Worm (Caenorhabditis elegans) whole organism, late embryonic: Measurements from ENCODE around the gene K03H1.7.

ENCODE experiments used
- K02D7.2 ChIP-seq: sonication (generic microtip); optimal IDR thresholded peaks from 2 replicates; lab custom pipeline; 2017; ENCODE audit warnings: mild to moderate bottlenecking, missing genetic modification characterization, missing compliant biosample characterization
- T23F11.4 ChIP-seq: fragments of 200-800 bp; sonication (Bioruptor generic); optimal IDR thresholded peaks from 2 replicates; lab custom pipeline; 2018; ENCODE audit warnings: mild to moderate bottlenecking, missing genetic modification characterization, missing compliant biosample characterization
- ama-1 ChIP-seq: fragments of 150-350 bp; optimal IDR thresholded peaks from 2 replicates; lab custom pipeline; 2014
- ceh-18 ChIP-seq: sonication (generic microtip); optimal IDR thresholded peaks from 2 replicates; lab custom pipeline; 2016; ENCODE audit warnings: missing genetic modification characterization, missing compliant biosample characterization
- ceh-24 ChIP-seq: sonication (generic microtip); optimal IDR thresholded peaks from 2 replicates; lab custom pipeline; 2016; ENCODE audit warnings: mild to moderate bottlenecking, missing genetic modification characterization, missing compliant biosample characterization
- ceh-34 ChIP-seq: sonication (generic microtip); optimal IDR thresholded peaks from 2 replicates; lab custom pipeline; 2016; ENCODE audit warnings: mild to moderate bottlenecking, missing genetic modification characterization, missing compliant biosample characterization
- ceh-9 ChIP-seq: sonication (generic microtip); optimal IDR thresholded peaks from 2 replicates; lab custom pipeline; 2016; ENCODE audit warnings: mild to moderate bottlenecking, missing genetic modification characterization, inconsistent platforms, missing compliant biosample characterization
- dve-1 ChIP-seq: sonication (generic microtip); optimal IDR thresholded peaks from 2 replicates; lab custom pipeline; 2017; ENCODE audit warnings: antibody characterized with exemption, mild to moderate bottlenecking, missing genetic modification characterization, missing compliant biosample characterization
- fax-1 ChIP-seq: sonication (generic microtip); optimal IDR thresholded peaks from 2 replicates; lab custom pipeline; 2016; ENCODE audit warnings: missing genotype, missing genetic modification characterization, missing compliant biosample characterization
- fkh-10 ChIP-seq: fragments of 150-350 bp; optimal IDR thresholded peaks from 2 replicates; lab custom pipeline; 2014; ENCODE audit warnings: missing biosample characterization, missing genetic modification reagents, missing genetic modification characterization
- lin-11 ChIP-seq: fragments of 200-800 bp; sonication (Bioruptor generic); optimal IDR thresholded peaks from 2 replicates; lab custom pipeline; 2018; ENCODE audit warnings: mild to moderate bottlenecking, missing genetic modification characterization, missing compliant biosample characterization
- mec-3 ChIP-seq: sonication (generic microtip); optimal IDR thresholded peaks from 2 replicates; lab custom pipeline; 2016; ENCODE audit warnings: borderline replicate concordance, missing genetic modification characterization, missing compliant biosample characterization
- nfya-1 ChIP-seq: sonication (generic microtip); optimal IDR thresholded peaks from 2 replicates; lab custom pipeline; 2017; ENCODE audit warnings: missing genetic modification characterization, mild to moderate bottlenecking, missing compliant biosample characterization, antibody characterized with exemption, moderate library complexity
- nhr-232 ChIP-seq: sonication (generic microtip); optimal IDR thresholded peaks from 2 replicates; lab custom pipeline; 2016; ENCODE audit warnings: missing genetic modification characterization, missing compliant biosample characterization
- npax-4 ChIP-seq: sonication (generic microtip); optimal IDR thresholded peaks from 2 replicates; lab custom pipeline; 2016; ENCODE audit warnings: missing genetic modification characterization, missing compliant biosample characterization
- odd-2 ChIP-seq: sonication (generic microtip); optimal IDR thresholded peaks from 2 replicates; lab custom pipeline; 2017; ENCODE audit warnings: antibody characterized with exemption, mild to moderate bottlenecking, missing genetic modification characterization, missing compliant biosample characterization
- pag-3 ChIP-seq: sonication (generic microtip); optimal IDR thresholded peaks from 2 replicates; lab custom pipeline; 2016; ENCODE audit warnings: missing compliant biosample characterization, missing genetic modification characterization, borderline replicate concordance
- pha-4 ChIP-seq: fragments of 150-350 bp; optimal IDR thresholded peaks from 2 replicates; lab custom pipeline; 2018; ENCODE audit warnings: missing biosample characterization, missing genetic modification reagents, missing genetic modification characterization
- pros-1 ChIP-seq: fragments of 150-350 bp; optimal IDR thresholded peaks from 2 replicates; lab custom pipeline; 2014; ENCODE audit warnings: missing biosample characterization, missing genetic modification reagents, missing genetic modification characterization
- sox-2 ChIP-seq: fragments of 200-800 bp; sonication (Bioruptor generic); IDR thresholded peaks from 2 replicates; pipeline ENCODE4 v1.3.6; 2022; ENCODE audit warnings: missing genetic modification reagents, missing genetic modification characterization, missing compliant biosample characterization
- unc-3 ChIP-seq, 2 experiments: fragments of 200-800 bp in 1 of 2; sonication (Bioruptor generic) in 1 of 2; sonication (generic microtip) in 1 of 2; conservative IDR thresholded peaks in 1 of 2; optimal IDR thresholded peaks in 1 of 2; 2 replicates each; pipeline versions ENCODE4 v1.3.6 to Lab custom; 2016 to 2022; ENCODE audit warnings: missing compliant biosample characterization in 2 of 2, missing genetic modification characterization in 2 of 2, missing genetic modification reagents in 1 of 2
- unc-55 ChIP-seq: sonication (generic microtip); optimal IDR thresholded peaks from 2 replicates; lab custom pipeline; 2017; ENCODE audit warnings: missing biosample characterization, missing genetic modification reagents, missing genetic modification characterization

The K03H1.7 gene

DNA sequence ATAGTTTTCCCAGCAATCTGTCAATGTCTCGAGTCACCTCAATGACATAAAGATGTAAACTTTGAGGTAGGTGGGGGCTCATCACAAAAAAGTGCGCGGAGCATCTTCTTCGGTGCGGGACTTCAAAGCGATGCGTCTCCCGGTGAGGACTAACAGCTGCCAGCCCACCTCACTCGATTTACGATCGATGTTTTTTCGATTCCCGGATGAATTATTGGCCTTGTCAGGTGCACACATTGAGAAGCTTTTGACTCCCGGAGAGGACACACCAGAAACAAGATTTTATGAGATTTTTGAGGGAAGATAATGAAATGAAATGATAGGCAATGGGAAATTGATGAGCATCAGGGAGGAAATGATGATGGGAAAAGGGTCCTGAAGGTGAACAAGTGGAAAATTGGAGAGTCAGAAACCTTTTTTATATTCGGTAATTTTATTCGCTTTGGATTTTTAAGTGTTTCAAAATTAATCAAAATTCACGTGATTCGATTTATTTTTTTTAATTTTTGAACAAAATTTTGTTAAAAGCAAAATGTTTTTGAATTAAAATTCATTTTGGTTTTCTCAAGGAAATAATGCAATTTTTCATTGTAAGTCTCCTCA is 39.7 kb downstream of the K03H1.7 start, which contains the start of gene C05B5.12:
TSS of gene C05B5.12 (plus strand) at position 553 of the 603 bp plus-strand sequence.
- no peak for TF ChIP-seq npax-4 (tag; lab: Kevin White, UChicago)
- no peak for TF ChIP-seq dve-1
- TF ChIP-seq T23F11.4 (GFP tag; lab: Kevin White, UChicago): no peak
- no peak for TF ChIP-seq nhr-232
- peak; percentile 87 for TF ChIP-seq unc-55 (GFP tag; lab: Kevin White, UChicago)
- TF ChIP-seq mec-3 (tag; lab: Kevin White, UChicago): no peak
- no peak for TF ChIP-seq pag-3
- no peak for TF ChIP-seq pha-4 (tag; lab: Kevin White, UChicago)
- TF ChIP-seq ceh-18 (tag; lab: Kevin White, UChicago): peak; percentile 10
- TF ChIP-seq, all 69 proteins: peak for 2

DNA sequence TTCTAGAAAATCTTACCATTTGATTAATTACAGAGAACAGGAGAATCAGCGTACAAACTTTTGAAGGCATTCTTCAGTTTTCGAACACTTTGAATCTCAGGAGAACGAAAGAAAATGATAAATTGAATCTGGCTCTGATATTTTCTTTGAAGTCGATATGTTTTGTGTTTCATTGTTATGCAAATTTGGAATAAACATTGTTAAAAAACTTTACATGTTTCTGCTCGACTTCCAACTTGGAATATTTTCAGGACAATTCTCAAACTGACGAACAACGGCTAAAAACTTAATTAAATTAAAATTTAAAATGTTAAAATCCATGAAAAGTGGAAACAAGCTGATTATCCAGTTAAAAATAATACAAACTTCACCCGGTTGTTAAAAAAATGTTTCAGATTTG is 41.1 kb downstream of the K03H1.7 start, which contains the start of gene C05B5.1:
TSS of gene C05B5.1 (minus strand) at position 101 of the 400 bp plus-strand sequence.
- TF ChIP-seq unc-3 (GFP tag; conservative IDR thresholded peaks at IDR 0.05; lab: Robert Waterston, UW) (no peak), unc-3 (tag; optimal IDR thresholded peaks at IDR 0.05; lab: Kevin White, UChicago) (no peak)
- TF ChIP-seq, all 69 proteins: peak for 0

DNA sequence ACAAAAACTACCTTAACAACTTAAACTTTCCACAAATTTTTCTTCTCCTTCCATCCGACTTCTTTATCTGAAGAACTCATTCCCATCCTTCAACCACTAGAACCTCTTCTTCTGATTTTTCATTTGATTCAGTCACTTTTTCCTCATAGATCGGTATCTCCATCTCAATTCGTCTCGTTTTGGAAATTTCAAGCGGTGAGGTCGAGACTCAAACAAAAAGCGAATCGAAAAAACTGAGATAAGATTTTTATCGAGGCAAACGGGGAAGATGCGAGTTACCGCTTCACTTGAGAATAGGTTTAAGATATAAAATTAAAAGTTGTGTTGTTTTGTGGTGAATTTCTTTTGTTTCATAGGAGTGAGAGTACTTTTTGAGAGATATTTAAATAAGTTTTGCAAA is 44.1 kb downstream of the K03H1.7 start:
- TF ChIP-seq ceh-9: no peak

DNA sequence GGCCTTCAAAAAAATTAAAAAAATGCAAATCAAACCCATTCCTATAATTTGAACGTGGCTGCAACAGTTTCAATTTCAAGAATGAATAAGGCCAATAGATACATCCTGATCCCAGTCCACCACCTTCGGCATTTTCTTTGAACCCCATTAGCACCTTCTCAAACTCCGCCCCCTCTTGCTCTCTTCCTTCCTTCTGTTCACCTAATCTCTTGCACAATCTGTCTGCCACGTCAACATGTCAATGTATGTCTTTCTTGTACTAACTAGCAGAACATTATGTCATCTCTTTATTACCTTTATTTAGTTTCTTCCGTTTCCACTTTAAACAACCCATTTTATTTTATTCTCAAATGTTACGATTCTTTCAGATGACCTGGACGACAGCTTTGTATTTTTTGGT is 46.3 kb downstream of the K03H1.7 start, which contains the start of gene C05B5.4:
TSS of gene C05B5.4 (plus strand) at position 351 of the 400 bp plus-strand sequence.
- TF ChIP-seq lin-11 (tag; lab: Kevin White, UChicago): no peak
- no peak for TF ChIP-seq pros-1
- no peak for TF ChIP-seq ama-1 (lab: Kevin White, UChicago)
- TF ChIP-seq fax-1 (tag; lab: Kevin White, UChicago): no peak
- TF ChIP-seq ceh-24 (tag; lab: Kevin White, UChicago): no peak
- no peak for TF ChIP-seq odd-2 (tag; lab: Kevin White, UChicago)
- TF ChIP-seq ceh-34 (tag; lab: Kevin White, UChicago): no peak
- TF ChIP-seq K02D7.2 (tag; lab: Kevin White, UChicago): no peak
- no peak for TF ChIP-seq nfya-1 (tag; lab: Kevin White, UChicago)
- no peak for TF ChIP-seq fkh-10 (GFP tag; lab: Kevin White, UChicago)
- TF ChIP-seq sox-2: no peak
